Fruit fly (Drosophila melanogaster) whole organism, wandering third instar larva: ENCODE measurements around the gene CG13801.

Source experiments
- Abd-B ChIP-seq: fragments of >200 bp; optimal IDR thresholded peaks from 2 replicates; lab custom pipeline; 2017; ENCODE audit warnings: missing biosample characterization, missing genetic modification characterization
- CG32264 ChIP-seq: fragments of 200-800 bp; sonication (Bioruptor generic); optimal IDR thresholded peaks from 2 replicates; lab custom pipeline; 2016; ENCODE audit warnings: missing biosample characterization, missing genetic modification characterization
- CG9705 ChIP-seq: fragments of 200-800 bp; sonication (Bioruptor generic); optimal IDR thresholded peaks from 2 replicates; lab custom pipeline; 2018; ENCODE audit warnings: missing biosample characterization, mild to moderate bottlenecking, missing genetic modification characterization
- CrebA ChIP-seq: fragments of 200-800 bp; sonication (Bioruptor generic); optimal IDR thresholded peaks from 2 replicates; lab custom pipeline; 2016; ENCODE audit warnings: missing biosample characterization, mild to moderate bottlenecking, missing genetic modification characterization, borderline replicate concordance
- Dfd ChIP-seq: fragments of >200 bp; optimal IDR thresholded peaks from 2 replicates; lab custom pipeline; 2017; ENCODE audit warnings: missing biosample characterization, missing genetic modification characterization
- Dif ChIP-seq: fragments of 200-275, 200-300 bp; sonication (Bioruptor generic); optimal IDR thresholded peaks from 2 replicates; lab custom pipeline; 2018; ENCODE audit warnings: missing biosample characterization, missing genetic modification characterization; ENCODE audit not compliant: partially characterized antibody
- GATAd ChIP-seq: sonication (Bioruptor generic); optimal IDR thresholded peaks from 2 replicates; lab custom pipeline; 2016; ENCODE audit warnings: missing biosample characterization, missing genetic modification characterization
- HLH106 ChIP-seq: fragments of 200-800 bp; optimal IDR thresholded peaks from 3 replicates; lab custom pipeline; 2019; ENCODE audit warnings: missing biosample characterization, mild to moderate bottlenecking, missing genetic modification characterization, moderate library complexity
- Hnf4 ChIP-seq: fragments of 200-800 bp; sonication (Bioruptor generic); optimal IDR thresholded peaks from 2 replicates; lab custom pipeline; 2016; ENCODE audit warnings: missing biosample characterization, mild to moderate bottlenecking, missing genetic modification characterization
- Hr78 ChIP-seq: fragments of >200 bp; optimal IDR thresholded peaks from 2 replicates; lab custom pipeline; 2017; ENCODE audit warnings: missing biosample characterization, missing genetic modification characterization
- Hr83 ChIP-seq: fragments of 200-300 bp; sonication (Bioruptor generic); optimal IDR thresholded peaks from 2 replicates; lab custom pipeline; 2016; ENCODE audit warnings: missing biosample characterization, mild to moderate bottlenecking, missing genetic modification characterization, moderate library complexity; ENCODE audit not compliant: poor library complexity, severe bottlenecking
- Jra ChIP-seq: sonication (Bioruptor generic); optimal IDR thresholded peaks from 2 replicates; lab custom pipeline; 2016; ENCODE audit warnings: missing biosample characterization, missing genetic modification characterization
- Mio ChIP-seq: sonication (Bioruptor generic); optimal IDR thresholded peaks from 2 replicates; lab custom pipeline; 2016; ENCODE audit warnings: missing biosample characterization, missing genetic modification characterization
- Myc ChIP-seq: fragments of >200 bp; optimal IDR thresholded peaks from 2 replicates; lab custom pipeline; 2017
- N ChIP-seq: fragments of >200 bp; optimal IDR thresholded peaks from 2 replicates; lab custom pipeline; 2018; ENCODE audit warnings: missing biosample characterization, missing external identifiers, missing genetic modification characterization
- OdsH ChIP-seq: fragments of 200-800 bp; sonication (Bioruptor generic); optimal IDR thresholded peaks from 2 replicates; lab custom pipeline; 2016; ENCODE audit warnings: missing biosample characterization, mild to moderate bottlenecking, missing genetic modification characterization
- Rel ChIP-seq, 2 experiments: fragments of 200-800 bp; sonication (Bioruptor generic) in 1 of 2; optimal IDR thresholded peaks; 2 replicates in 1 of 2; 3 replicates in 1 of 2; lab custom pipeline; 2016 to 2019; ENCODE audit warnings: mild to moderate bottlenecking in 2 of 2, missing biosample characterization in 2 of 2, missing genetic modification characterization in 2 of 2, moderate library complexity in 1 of 2
- Sp1 ChIP-seq: fragments of 200-800 bp; sonication (Bioruptor generic); optimal IDR thresholded peaks from 3 replicates; lab custom pipeline; 2019; ENCODE audit warnings: missing biosample characterization, mild to moderate bottlenecking, missing genetic modification characterization, moderate library complexity
- Vsx2 ChIP-seq: fragments of 200-300, 225-300 bp; sonication (Bioruptor generic); optimal IDR thresholded peaks from 2 replicates; lab custom pipeline; 2018; ENCODE audit warnings: missing biosample characterization, missing genetic modification characterization; ENCODE audit not compliant: partially characterized antibody
- br ChIP-seq: fragments of 200-800 bp; sonication (Bioruptor generic); optimal IDR thresholded peaks from 2 replicates; lab custom pipeline; 2016; ENCODE audit warnings: missing biosample characterization, missing genetic modification characterization
- brk ChIP-seq: fragments of 200-800 bp; sonication (Bioruptor generic); optimal IDR thresholded peaks from 2 replicates; lab custom pipeline; 2016; ENCODE audit warnings: missing biosample characterization, mild to moderate bottlenecking, missing genetic modification characterization
- dl ChIP-seq, 2 experiments: fragments of 175-275, 200-275 bp in 1 of 2; fragments of 200-275 bp in 1 of 2; sonication (Bioruptor generic); optimal IDR thresholded peaks; lab custom pipeline; 2018; ENCODE audit warnings: mild to moderate bottlenecking in 2 of 2, missing biosample characterization in 2 of 2, missing genetic modification characterization in 2 of 2, moderate library complexity in 2 of 2; ENCODE audit not compliant: partially characterized antibody in 2 of 2, insufficient read depth in 1 of 2
- dmrt93B ChIP-seq: fragments of 200-800 bp; sonication (Bioruptor generic); optimal IDR thresholded peaks from 2 replicates; lab custom pipeline; 2018; ENCODE audit warnings: missing biosample characterization, mild to moderate bottlenecking, missing genetic modification characterization
- dsf ChIP-seq: sonication (Bioruptor generic); optimal IDR thresholded peaks from 2 replicates; lab custom pipeline; 2016; ENCODE audit warnings: missing biosample characterization, missing genetic modification characterization, borderline replicate concordance
- ey ChIP-seq: fragments of 200-800 bp; sonication (Bioruptor generic); optimal IDR thresholded peaks from 2 replicates; lab custom pipeline; 2016; ENCODE audit warnings: missing biosample characterization, missing genetic modification characterization
- foxo ChIP-seq, 2 experiments: fragments of 200-800 bp; sonication (Bioruptor generic); optimal IDR thresholded peaks; 2 replicates in 1 of 2; 3 replicates in 1 of 2; lab custom pipeline; 2016 to 2017; ENCODE audit warnings: missing biosample characterization in 2 of 2, missing genetic modification characterization in 2 of 2
- fru ChIP-seq: fragments of 200-800 bp; sonication (Bioruptor generic); optimal IDR thresholded peaks from 3 replicates; lab custom pipeline; 2016; ENCODE audit warnings: missing biosample characterization, mild to moderate bottlenecking, missing genetic modification characterization
- h ChIP-seq: fragments of 200-800 bp; sonication (Bioruptor generic); optimal IDR thresholded peaks from 3 replicates; lab custom pipeline; 2016; ENCODE audit warnings: missing biosample characterization, mild to moderate bottlenecking, missing genetic modification characterization
- jim ChIP-seq: fragments of 175-275, 200-325 bp; sonication (Bioruptor generic); optimal IDR thresholded peaks from 2 replicates; lab custom pipeline; 2016; ENCODE audit warnings: missing biosample characterization, mild to moderate bottlenecking, missing genetic modification characterization
- lola ChIP-seq: fragments of >200 bp; optimal IDR thresholded peaks from 2 replicates; lab custom pipeline; 2017; ENCODE audit warnings: missing biosample characterization, missing genetic modification characterization
- pan ChIP-seq: fragments of >200 bp; optimal IDR thresholded peaks from 2 replicates; lab custom pipeline; 2017
- psq ChIP-seq: fragments of 200-800 bp; sonication (Bioruptor generic); optimal IDR thresholded peaks from 3 replicates; lab custom pipeline; 2017; ENCODE audit warnings: missing biosample characterization, mild to moderate bottlenecking, missing genetic modification characterization, moderate library complexity
- rgr ChIP-seq: fragments of 200-800 bp; sonication (Bioruptor generic); optimal IDR thresholded peaks from 3 replicates; lab custom pipeline; 2016; ENCODE audit warnings: missing biosample characterization, mild to moderate bottlenecking, missing genetic modification characterization
- sage ChIP-seq: fragments of 200-800 bp; sonication (Bioruptor generic); optimal IDR thresholded peaks from 2 replicates; lab custom pipeline; 2016; ENCODE audit warnings: missing biosample characterization, mild to moderate bottlenecking, missing genetic modification characterization
- sv ChIP-seq: fragments of 200-800 bp; sonication (Bioruptor generic); optimal IDR thresholded peaks from 3 replicates; lab custom pipeline; 2016; ENCODE audit warnings: missing biosample characterization, missing genetic modification characterization
- tai ChIP-seq: sonication (Bioruptor generic); optimal IDR thresholded peaks from 2 replicates; lab custom pipeline; 2016; ENCODE audit warnings: missing biosample characterization, missing genetic modification characterization
- usp ChIP-seq: fragments of >200 bp; optimal IDR thresholded peaks from 2 replicates; lab custom pipeline; 2017; ENCODE audit warnings: missing biosample characterization, missing genetic modification characterization
- woc ChIP-seq: sonication (Bioruptor generic); optimal IDR thresholded peaks from 2 replicates; lab custom pipeline; 2016; ENCODE audit warnings: missing biosample characterization, mild to moderate bottlenecking, missing genetic modification characterization

CG13801 gene

dm6 chr3L:2378549-2378948 is 18.2 kb downstream of the CG13801 start:
- no peak for TF ChIP-seq lola
- no peak for TF ChIP-seq brk
- no peak for TF ChIP-seq woc (GFP tag; lab: Kevin White, UChicago)
- TF ChIP-seq HLH106, result no peak
- no peak for TF ChIP-seq CrebA
- TF ChIP-seq ey (GFP tag; lab: Kevin White, UChicago), result no peak
- TF ChIP-seq h (GFP tag; lab: Kevin White, UChicago), result no peak
- no peak for TF ChIP-seq GATAd (GFP tag; lab: Kevin White, UChicago)
- no peak for TF ChIP-seq Hr83
- TF ChIP-seq Mio (GFP tag; lab: Kevin White, UChicago), result no peak
- TF ChIP-seq OdsH, result no peak

dm6 chr3L:2379472-2379871 is 19.1 kb downstream of the CG13801 start:
- TF ChIP-seq Myc (lab: Kevin White, UChicago) (no peak), dmrt93B (no peak), h (GFP tag; lab: Kevin White, UChicago) (no peak), Abd-B (GFP tag; lab: Kevin White, UChicago) (no peak), Jra (GFP tag; lab: Kevin White, UChicago) (no peak), Dfd (GFP tag; lab: Kevin White, UChicago) (no peak), Dif (no peak), woc (GFP tag; lab: Kevin White, UChicago) (no peak), Mio (GFP tag; lab: Kevin White, UChicago) (no peak), CG9705 (GFP tag; lab: Kevin White, UChicago) (no peak), GATAd (GFP tag; lab: Kevin White, UChicago) (no peak), sv (GFP tag; lab: Kevin White, UChicago) (no peak), Hnf4 (no peak)

dm6 chr3L:2385325-2386007 is 25.1 kb downstream of the CG13801 start:
- no peak for TF ChIP-seq Hnf4
- TF ChIP-seq jim (GFP tag; lab: Kevin White, UChicago), result no peak
- no peak for TF ChIP-seq Sp1
- no peak for TF ChIP-seq Abd-B (GFP tag; lab: Kevin White, UChicago)
- TF ChIP-seq sage, result no peak
- TF ChIP-seq CG9705 (GFP tag; lab: Kevin White, UChicago), result no peak

- no peak for TF ChIP-seq jim (GFP tag; lab: Kevin White, UChicago)
- TF ChIP-seq tai (GFP tag; lab: Kevin White, UChicago), result no peak
- no peak for TF ChIP-seq dmrt93B
- TF ChIP-seq sv (GFP tag; lab: Kevin White, UChicago), result no peak
- TF ChIP-seq br (GFP tag; lab: Kevin White, UChicago), result peak; percentile 68
- no peak for TF ChIP-seq Mio (GFP tag; lab: Kevin White, UChicago)
- no peak for TF ChIP-seq Rel (GFP tag; optimal IDR thresholded peaks at IDR 0.05; lab: Kevin White, UChicago)
- TF ChIP-seq Rel (tag; optimal IDR thresholded peaks at IDR 0.05; lab: Kevin White, UChicago), result no peak
- peak; percentile 48 for TF ChIP-seq Hnf4
- TF ChIP-seq Dfd (GFP tag; lab: Kevin White, UChicago), result no peak
- no peak for TF ChIP-seq Vsx2 (GFP tag; lab: Kevin White, UChicago)
- TF ChIP-seq Dif, result no peak
- no peak for TF ChIP-seq pan (lab: Kevin White, UChicago)
- TF ChIP-seq h (GFP tag; lab: Kevin White, UChicago), result peak; percentile 87
- TF ChIP-seq foxo (GFP tag; optimal IDR thresholded peaks at IDR 0.05; lab: Kevin White, UChicago), result peak in 1 of 2 experiments; percentile 71
- TF ChIP-seq usp (GFP tag; lab: Kevin White, UChicago), result no peak
- peak; percentile 53 for TF ChIP-seq OdsH
- TF ChIP-seq sage, result no peak
- no peak for TF ChIP-seq CG9705 (GFP tag; lab: Kevin White, UChicago)
- TF ChIP-seq Jra (GFP tag; lab: Kevin White, UChicago), result no peak
- TF ChIP-seq HLH106, result peak; percentile 47
- no peak for TF ChIP-seq dsf (GFP tag; lab: Kevin White, UChicago)
- no peak for TF ChIP-seq GATAd (GFP tag; lab: Kevin White, UChicago)
- TF ChIP-seq Hr78 (GFP tag; lab: Kevin White, UChicago), result no peak
- peak; percentile 35 for TF ChIP-seq Sp1
- TF ChIP-seq Abd-B (GFP tag; lab: Kevin White, UChicago), result no peak
- TF ChIP-seq Myc (lab: Kevin White, UChicago), result no peak
- TF ChIP-seq ey (GFP tag; lab: Kevin White, UChicago), result peak; percentile 64
- TF ChIP-seq dl (GFP tag; optimal IDR thresholded peaks at IDR 0.05; lab: Kevin White, UChicago; ENCODE audit: insufficient read depth in 1 of 2, partially characterized antibody in 2 of 2), result no peak
- TF ChIP-seq CrebA, result no peak
- TF ChIP-seq N (GFP tag; lab: Kevin White, UChicago), result no peak
- peak; percentile 34 for TF ChIP-seq psq
- peak; percentile 48 for TF ChIP-seq woc (GFP tag; lab: Kevin White, UChicago)
- TF ChIP-seq CG32264 (GFP tag; lab: Kevin White, UChicago), result no peak
- no peak for TF ChIP-seq Hr83
- peak; percentile 56 for TF ChIP-seq rgr (GFP tag; lab: Kevin White, UChicago)
- TF ChIP-seq lola, result no peak
- TF ChIP-seq brk, result peak; percentile 44
- TF ChIP-seq fru (GFP tag; lab: Kevin White, UChicago), result peak; percentile 71
Measured at dm6 chr3L:2386433-2386832, 26.1 kb downstream of the CG13801 start.
